Fruit fly (Drosophila melanogaster) whole organism, embryonic: Measurements from ENCODE around the gene GC2.

ENCODE experiments used
- Adf1 ChIP-seq: fragments of 200-800 bp; sonication (Bioruptor generic); IDR thresholded peaks from 2 replicates; pipeline ENCODE4 v1.3.6; 2022; ENCODE audit warnings: missing biosample characterization, missing genetic modification characterization
- Antp ChIP-seq: fragments of 200-800 bp; sonication (Bioruptor generic); optimal IDR thresholded peaks from 3 replicates; lab custom pipeline; 2016; ENCODE audit warnings: missing biosample characterization, missing genetic modification characterization
- Atf-2 ChIP-seq: fragments of 200-800 bp; sonication (Bioruptor generic); optimal IDR thresholded peaks from 2 replicates; lab custom pipeline; 2016; ENCODE audit warnings: missing biosample characterization, missing genetic modification characterization
- Awh ChIP-seq: fragments of 200-800 bp; sonication (Bioruptor generic); IDR thresholded peaks from 2 replicates; pipeline ENCODE4, ENCODE4 v1.3.6; 2022; ENCODE audit warnings: missing biosample characterization, missing genetic modification characterization
- CG10565 ChIP-seq: fragments of 200-800 bp; sonication (Bioruptor generic); optimal IDR thresholded peaks from 3 replicates; lab custom pipeline; 2016; ENCODE audit warnings: missing biosample characterization, mild to moderate bottlenecking, missing genetic modification characterization
- CG12071 ChIP-seq: fragments of 200-800 bp; sonication (Bioruptor generic); optimal IDR thresholded peaks from 3 replicates; lab custom pipeline; 2018; ENCODE audit warnings: missing biosample characterization, mild to moderate bottlenecking, missing genetic modification characterization
- CG12155 ChIP-seq: fragments of 200-800 bp; sonication (Bioruptor generic); optimal IDR thresholded peaks from 3 replicates; lab custom pipeline; 2016; ENCODE audit warnings: missing biosample characterization, missing genetic modification characterization
- CG12769 ChIP-seq: fragments of 200-800 bp; sonication (Bioruptor generic); optimal IDR thresholded peaks from 2 replicates; lab custom pipeline; 2019; ENCODE audit warnings: missing biosample characterization, mild to moderate bottlenecking, missing genetic modification characterization, moderate library complexity
- CG14014 ChIP-seq: fragments of 200-800 bp; sonication (Bioruptor generic); IDR thresholded peaks from 2 replicates; pipeline ENCODE4 v1.3.6; 2022; ENCODE audit warnings: missing biosample characterization, missing genetic modification characterization
- CG15514 ChIP-seq: fragments of 200-800 bp; sonication (Bioruptor generic); optimal IDR thresholded peaks from 3 replicates; lab custom pipeline; 2017; ENCODE audit warnings: missing biosample characterization, missing genetic modification characterization, mild to moderate bottlenecking, moderate library complexity, missing genetic modification reagents
- CG17361 ChIP-seq: fragments of 200-800 bp; sonication (Bioruptor generic); IDR thresholded peaks from 3 replicates; pipeline ENCODE4 v1.3.6; 2022; ENCODE audit warnings: missing biosample characterization, missing genetic modification characterization
- CG17912 ChIP-seq: fragments of 200-800 bp; sonication (Bioruptor generic); optimal IDR thresholded peaks from 2 replicates; lab custom pipeline; 2018; ENCODE audit warnings: missing biosample characterization, mild to moderate bottlenecking, missing genetic modification characterization
- CG2712 ChIP-seq: fragments of 200-800 bp; optimal IDR thresholded peaks from 3 replicates; lab custom pipeline; 2019; ENCODE audit warnings: missing biosample characterization, mild to moderate bottlenecking, missing genetic modification characterization, moderate library complexity
- CG32767 ChIP-seq: fragments of 200-800 bp; sonication (Bioruptor generic); IDR thresholded peaks from 2 replicates; pipeline ENCODE4 v1.3.6; 2022; ENCODE audit warnings: missing biosample characterization, missing genetic modification characterization
- CG3847 ChIP-seq: fragments of 200-800 bp; sonication (Bioruptor generic); IDR thresholded peaks from 2 replicates; pipeline ENCODE4 v1.3.6; 2022; ENCODE audit warnings: missing biosample characterization, missing genetic modification characterization
- CG43689 ChIP-seq: fragments of 200-800 bp; sonication (Bioruptor generic); IDR thresholded peaks from 2 replicates; pipeline ENCODE4 v1.3.6; 2022; ENCODE audit warnings: missing biosample characterization, missing genetic modification characterization
- CG6175 ChIP-seq: fragments of 200-800 bp; sonication (Bioruptor generic); IDR thresholded peaks from 3 replicates; pipeline ENCODE4 v1.3.6; 2022; ENCODE audit warnings: missing biosample characterization, missing genetic modification characterization
- CG6765 ChIP-seq: fragments of 200-800 bp; sonication (Bioruptor generic); optimal IDR thresholded peaks from 3 replicates; lab custom pipeline; 2017; ENCODE audit warnings: missing biosample characterization, mild to moderate bottlenecking, missing genetic modification characterization
- CG7556 ChIP-seq: fragments of 200-800 bp; sonication (Bioruptor generic); optimal IDR thresholded peaks from 2 replicates; lab custom pipeline; 2017; ENCODE audit warnings: missing biosample characterization, mild to moderate bottlenecking, missing genetic modification characterization
- CG7839 ChIP-seq: fragments of 200-800 bp; sonication (Bioruptor generic); optimal IDR thresholded peaks from 3 replicates; lab custom pipeline; 2018; ENCODE audit warnings: missing biosample characterization, mild to moderate bottlenecking, missing genetic modification characterization, moderate library complexity
- CG7963 ChIP-seq: fragments of 200-800 bp; sonication (Bioruptor generic); IDR thresholded peaks from 3 replicates; pipeline ENCODE4 v1.3.6; 2022; ENCODE audit warnings: missing biosample characterization, missing genetic modification characterization; ENCODE audit not compliant: partially characterized antibody
- CG9876 ChIP-seq: fragments of 200-800 bp; sonication (Bioruptor generic); optimal IDR thresholded peaks from 2 replicates; lab custom pipeline; 2016; ENCODE audit warnings: missing biosample characterization, missing genetic modification characterization
- D ChIP-seq, 2 experiments: fragments of 200-800 bp in 1 of 2; fragments of >200 bp in 1 of 2; sonication (Bioruptor generic) in 1 of 2; optimal IDR thresholded peaks; 2 replicates in 1 of 2; 3 replicates in 1 of 2; lab custom pipeline; 2017; ENCODE audit warnings: mild to moderate bottlenecking in 1 of 2, missing biosample characterization in 1 of 2, missing genetic modification characterization in 1 of 2, missing genetic modification reagents in 1 of 2
- Dek ChIP-seq: fragments of 200-800 bp; sonication (Bioruptor generic); optimal IDR thresholded peaks from 3 replicates; lab custom pipeline; 2019; ENCODE audit warnings: missing biosample characterization, mild to moderate bottlenecking, missing genetic modification characterization, moderate library complexity
- Dip2 ChIP-seq: fragments of 200-800 bp; sonication (Bioruptor generic); IDR thresholded peaks from 2 replicates; pipeline ENCODE4 v1.3.6; 2022; ENCODE audit warnings: missing biosample characterization, missing genetic modification characterization
- Drgx ChIP-seq: fragments of 200-800 bp; sonication (Bioruptor generic); IDR thresholded peaks from 2 replicates; pipeline ENCODE4 v1.3.6; 2022; ENCODE audit warnings: missing biosample characterization, missing genetic modification characterization
- E2f2 ChIP-seq: fragments of 200-800 bp; sonication (Bioruptor generic); IDR thresholded peaks from 2 replicates; pipeline ENCODE4 v1.3.6; 2022; ENCODE audit warnings: missing biosample characterization, missing genetic modification characterization
- Elba2 ChIP-seq: fragments of 200-800 bp; sonication (Bioruptor generic); optimal IDR thresholded peaks from 3 replicates; lab custom pipeline; 2016; ENCODE audit warnings: missing biosample characterization, missing genetic modification characterization
- H2.0 ChIP-seq: fragments of 200-800 bp; sonication (Bioruptor generic); IDR thresholded peaks from 2 replicates; pipeline ENCODE4 v1.3.6; 2022; ENCODE audit warnings: missing biosample characterization, missing genetic modification characterization
- HHEX ChIP-seq: fragments of 200-800 bp; sonication (Bioruptor generic); optimal IDR thresholded peaks from 3 replicates; lab custom pipeline; 2017; ENCODE audit warnings: missing biosample characterization, mild to moderate bottlenecking, missing genetic modification characterization, missing genetic modification reagents
- Max ChIP-seq: fragments of 200-800 bp; sonication (Bioruptor generic); optimal IDR thresholded peaks from 2 replicates; lab custom pipeline; 2016; ENCODE audit warnings: missing biosample characterization, mild to moderate bottlenecking, missing genetic modification characterization
- Xbp1 ChIP-seq: fragments of 200-800 bp; sonication (Bioruptor generic); optimal IDR thresholded peaks from 3 replicates; lab custom pipeline; 2016; ENCODE audit warnings: missing biosample characterization, mild to moderate bottlenecking, missing genetic modification characterization
- cg ChIP-seq: fragments of 200-800 bp; sonication (Bioruptor generic); optimal IDR thresholded peaks from 3 replicates; lab custom pipeline; 2019; ENCODE audit warnings: missing biosample characterization, mild to moderate bottlenecking, missing genetic modification characterization, moderate library complexity
- chinmo ChIP-seq: fragments of 200-800 bp; sonication (Bioruptor generic); IDR thresholded peaks from 4 replicates; pipeline ENCODE4 v1.3.6; 2022; ENCODE audit warnings: missing biosample characterization, missing genetic modification characterization; ENCODE audit not compliant: partially characterized antibody
- ci ChIP-seq: fragments of 200-800 bp; sonication (Bioruptor generic); IDR thresholded peaks from 3 replicates; pipeline ENCODE4 v1.3.6; 2022; ENCODE audit warnings: missing biosample characterization, missing genetic modification characterization
- dm ChIP-seq: fragments of 200-800 bp; sonication (Bioruptor generic); optimal IDR thresholded peaks from 3 replicates; lab custom pipeline; 2016; ENCODE audit warnings: missing biosample characterization, missing genetic modification characterization
- exex ChIP-seq: fragments of 200-800 bp; sonication (Bioruptor generic); optimal IDR thresholded peaks from 4 replicates; lab custom pipeline; 2018; ENCODE audit warnings: missing biosample characterization, mild to moderate bottlenecking, missing genetic modification characterization, moderate library complexity
- lmd ChIP-seq: fragments of 200-800 bp; sonication (Bioruptor generic); IDR thresholded peaks from 2 replicates; pipeline ENCODE4 v1.3.6; 2022; ENCODE audit warnings: missing biosample characterization, missing genetic modification characterization
- nom ChIP-seq: fragments of 200-800 bp; sonication (Bioruptor generic); optimal IDR thresholded peaks from 2 replicates; lab custom pipeline; 2017; ENCODE audit warnings: missing biosample characterization, missing genetic modification characterization, mild to moderate bottlenecking, moderate library complexity, missing genetic modification reagents
- pfk ChIP-seq: fragments of 200-800 bp; sonication (Bioruptor generic); optimal IDR thresholded peaks from 2 replicates; lab custom pipeline; 2018; ENCODE audit warnings: missing biosample characterization, mild to moderate bottlenecking, missing genetic modification characterization, moderate library complexity
- psq ChIP-seq: fragments of 200-800 bp; sonication (Bioruptor generic); optimal IDR thresholded peaks from 2 replicates; lab custom pipeline; 2017; ENCODE audit warnings: missing biosample characterization, missing genetic modification characterization
- pum ChIP-seq: fragments of 200-800 bp; sonication (Bioruptor generic); optimal IDR thresholded peaks from 2 replicates; lab custom pipeline; 2016; ENCODE audit warnings: missing biosample characterization, missing genetic modification characterization
- run ChIP-seq: fragments of 200-800 bp; sonication (Bioruptor generic); optimal IDR thresholded peaks from 3 replicates; lab custom pipeline; 2018; ENCODE audit warnings: missing biosample characterization, mild to moderate bottlenecking, missing genetic modification characterization
- scrt ChIP-seq: fragments of 200-800 bp; sonication (Bioruptor generic); optimal IDR thresholded peaks from 2 replicates; lab custom pipeline; 2018; ENCODE audit warnings: missing biosample characterization, mild to moderate bottlenecking, missing genetic modification characterization, moderate library complexity
- sens ChIP-seq: fragments of 200-800 bp; sonication (Bioruptor generic); peaks from one replicate; lab custom pipeline; 2016; ENCODE audit warnings: missing biosample characterization, missing genetic modification characterization
- sima ChIP-seq: fragments of 200-800 bp; sonication (Bioruptor generic); optimal IDR thresholded peaks from 2 replicates; lab custom pipeline; 2016; ENCODE audit warnings: missing biosample characterization, missing genetic modification characterization
- slbo ChIP-seq: fragments of 200-800 bp; sonication (Bioruptor generic); IDR thresholded peaks from 2 replicates; pipeline ENCODE4 v1.3.6; 2022; ENCODE audit warnings: missing biosample characterization, missing genetic modification characterization
- so ChIP-seq: fragments of 200-800 bp; sonication (Bioruptor generic); IDR thresholded peaks from 3 replicates; pipeline ENCODE4 v1.3.6; 2022; ENCODE audit warnings: missing biosample characterization, missing genetic modification characterization
- vfl ChIP-seq: fragments of 200-800 bp; sonication (Bioruptor generic); optimal IDR thresholded peaks from 2 replicates; lab custom pipeline; 2016; ENCODE audit warnings: missing biosample characterization, missing genetic modification characterization
- zfh2 ChIP-seq: fragments of 200-800 bp; sonication (Bioruptor generic); optimal IDR thresholded peaks from 2 replicates; lab custom pipeline; 2016; ENCODE audit warnings: missing biosample characterization, missing genetic modification characterization

Gene GC2

DNA sequence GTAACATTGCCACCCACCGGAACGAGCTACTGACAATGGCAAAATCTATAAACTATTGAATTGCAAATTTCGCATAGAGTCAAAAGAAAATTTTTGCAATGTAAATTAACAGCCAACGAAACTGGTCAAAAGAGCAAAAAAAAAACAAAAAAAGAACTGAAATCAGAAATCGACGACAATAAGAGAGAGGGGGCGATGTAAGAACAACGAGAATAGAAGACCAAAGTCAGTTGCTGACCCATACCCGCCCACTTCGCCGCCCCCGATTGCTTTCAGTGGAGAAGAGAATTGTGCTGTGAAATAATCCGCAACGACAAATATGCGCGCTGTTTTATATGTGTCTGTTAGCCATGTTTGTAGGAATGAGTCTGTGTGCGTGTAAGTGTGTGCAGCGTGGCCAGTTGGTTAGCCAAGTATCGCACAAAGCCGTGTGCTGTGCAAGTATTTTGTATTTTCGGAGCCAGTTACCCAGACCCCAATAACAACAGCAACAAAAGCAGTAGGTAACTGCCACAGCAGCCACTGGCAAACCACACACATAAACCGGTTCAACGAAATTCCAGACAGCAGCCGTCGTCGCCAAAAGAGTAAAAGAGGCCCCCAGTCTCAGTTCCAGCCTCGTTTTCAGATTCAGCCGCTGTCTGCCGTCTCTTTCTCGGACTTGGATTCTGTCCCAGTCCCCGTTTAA, 33.9 kb upstream of the GC2 start (continued):
- TF ChIP-seq exex (tag; lab: Kevin White, UChicago) (no peak), scrt (GFP tag; lab: Kevin White, UChicago) (no peak), Adf1 (GFP tag; lab: Robert Waterston, UW) (no peak), lmd (GFP tag; lab: Robert Waterston, UW) (no peak), Dek (tag; lab: Kevin White, UChicago) (no peak), pum (no peak), CG7963 (no peak), Atf-2 (GFP tag; lab: Kevin White, UChicago) (no peak), so (GFP tag; lab: Robert Waterston, UW) (no peak), Awh (no peak), chinmo (GFP tag; lab: Robert Waterston, UW) (peak; percentile 89), CG17361 (no peak), HHEX (GFP tag; lab: Kevin White, UChicago) (no peak), zfh2 (GFP tag; lab: Kevin White, UChicago) (no peak), CG7556 (GFP tag; lab: Kevin White, UChicago) (no peak), run (tag; lab: Kevin White, UChicago) (no peak), ci (GFP tag; lab: Robert Waterston, UW) (0 out of 3 replicates have a peak, but pooled peaks have one; percentile 38), CG3847 (GFP tag; lab: Robert Waterston, UW) (no peak), CG12769 (peak; percentile 86), vfl (GFP tag; lab: Kevin White, UChicago) (no peak), nom (GFP tag; lab: Kevin White, UChicago) (no peak), dm (no peak), D (optimal IDR thresholded peaks at IDR 0.05; lab: Kevin White, UChicago) (no peak), D (GFP tag; optimal IDR thresholded peaks at IDR 0.05; lab: Kevin White, UChicago) (no peak), CG32767 (GFP tag; lab: Robert Waterston, UW) (no peak), slbo (GFP tag; lab: Robert Waterston, UW) (0 out of 2 replicates have a peak, but pooled peaks have one; percentile 20), Drgx (GFP tag; lab: Robert Waterston, UW) (peak; percentile 56; the same call in 1 of the 2 replicates), CG6175 (GFP tag; lab: Robert Waterston, UW) (peak; percentile 86), CG7839 (tag; lab: Kevin White, UChicago) (no peak), Xbp1 (GFP tag; lab: Kevin White, UChicago) (no peak), CG10565 (GFP tag; lab: Kevin White, UChicago) (no peak), Elba2 (no peak), sima (no peak), Max (GFP tag; lab: Kevin White, UChicago) (no peak), CG14014 (0 out of 2 replicates have a peak, but pooled peaks have one; percentile 15), E2f2 (GFP tag; lab: Robert Waterston, UW) (0 out of 2 replicates have a peak, but pooled peaks have one; percentile 6), CG17912 (GFP tag; lab: Kevin White, UChicago) (no peak), Dip2 (GFP tag; lab: Robert Waterston, UW) (no peak), pfk (GFP tag; lab: Kevin White, UChicago) (no peak), CG2712 (tag; lab: Kevin White, UChicago) (no peak), sens (GFP tag; lab: Kevin White, UChicago) (peak; percentile 62), cg (GFP tag; lab: Kevin White, UChicago) (peak; percentile 56), CG12155 (no peak), psq (no peak), CG6765 (no peak), Antp (no peak), CG12071 (GFP tag; lab: Kevin White, UChicago) (no peak), CG15514 (GFP tag; lab: Kevin White, UChicago) (no peak), CG43689 (GFP tag; lab: Robert Waterston, UW) (no peak), CG9876 (GFP tag; lab: Kevin White, UChicago) (no peak), H2.0 (no peak)
